Worm (Caenorhabditis elegans) whole organism, young adult: ENCODE measurements around the gene rgs-1.

ENCODE experiments used
- F23B12.7 ChIP-seq: sonication (generic microtip); optimal IDR thresholded peaks from 2 replicates; lab custom pipeline; 2017; ENCODE audit warnings: missing genetic modification characterization, mild to moderate bottlenecking, missing compliant biosample characterization, antibody characterized with exemption, moderate library complexity; ENCODE audit not compliant: insufficient read depth
- F33H1.4 ChIP-seq: fragments of 200-800 bp; sonication (Bioruptor generic); IDR thresholded peaks from 2 replicates; pipeline ENCODE4 v1.3.6; 2022; ENCODE audit warnings: missing genetic modification reagents, missing genetic modification characterization, missing compliant biosample characterization
- T07F8.4 ChIP-seq: sonication (generic microtip); optimal IDR thresholded peaks from 2 replicates; lab custom pipeline; 2016; ENCODE audit warnings: mild to moderate bottlenecking, missing genetic modification characterization, moderate library complexity, missing compliant biosample characterization
- ama-1 ChIP-seq, 3 experiments: fragments of 150-350 bp in 1 of 3; sonication (generic microtip) in 2 of 3; optimal IDR thresholded peaks; 2 replicates each; lab custom pipeline; 2014 to 2018; ENCODE audit warnings: missing biosample characterization in 2 of 3, missing genetic modification characterization in 2 of 3, missing genetic modification reagents in 2 of 3
- madf-3 ChIP-seq: fragments of 200-800 bp; sonication (Bioruptor generic); IDR thresholded peaks from 2 replicates; pipeline ENCODE4 v1.3.6; 2022; ENCODE audit warnings: missing genetic modification reagents, missing genetic modification characterization, missing compliant biosample characterization
- zfh-2 ChIP-seq: fragments of 200-800 bp; sonication (Bioruptor generic); conservative IDR thresholded peaks from 2 replicates; pipeline ENCODE4 v1.3.6; 2022; ENCODE audit warnings: missing genetic modification reagents, missing genetic modification characterization, missing compliant biosample characterization

ce11 chrIII:10023452-10023851 is 7.1 kb upstream of the rgs-1 start, which contains the start of gene ins-21:
- TF ChIP-seq madf-3, result no peak
- no peak for TF ChIP-seq ama-1 (optimal IDR thresholded peaks at IDR 0.05; lab: Kevin White, UChicago)
- no peak for TF ChIP-seq ama-1 (GFP tag; optimal IDR thresholded peaks at IDR 0.05; lab: Kevin White, UChicago)
- TF ChIP-seq T07F8.4 (tag; lab: Kevin White, UChicago), result no peak
- TF ChIP-seq zfh-2, result no peak
- TF ChIP-seq F23B12.7 (tag; lab: Kevin White, UChicago), result no peak
- no peak for TF ChIP-seq F33H1.4
